Worm (Caenorhabditis elegans) whole organism, dauer: Measurements from ENCODE around the gene ZK1010.4.

Experiments
- unc-62 ChIP-seq: sonication (generic microtip); optimal IDR thresholded peaks from 2 replicates; lab custom pipeline; 2017; ENCODE audit warnings: missing biosample characterization, missing genetic modification reagents, missing genetic modification characterization

The ZK1010.4 gene

ce11 chrIII:12971828-12972379, 9.0 kb upstream of the ZK1010.4 start:
- no peak for TF ChIP-seq unc-62

ce11 chrIII:12972398-12972797, 8.5 kb upstream of the ZK1010.4 start, which contains the start of gene bckd-1A:
TSS of gene bckd-1A (minus strand) at chrIII:12972498.
- TF ChIP-seq unc-62, result no peak

ce11 chrIII:12977559-12977958, 3.3 kb upstream of the ZK1010.4 start, which contains the start of gene ZK1010.2:
TSS of gene ZK1010.2 (minus strand) at chrIII:12977862.
- no peak for TF ChIP-seq unc-62

- no peak for TF ChIP-seq unc-62
These were observed 2.2 kb upstream of the ZK1010.4 start, which contains the start of the genes ubq-2 and frg-1 for ce11 chrIII:12978473-12979174. TSS of gene ubq-2 (minus strand) at chrIII:12978523. TSS of gene frg-1 (plus strand) at chrIII:12979162.

DNA sequence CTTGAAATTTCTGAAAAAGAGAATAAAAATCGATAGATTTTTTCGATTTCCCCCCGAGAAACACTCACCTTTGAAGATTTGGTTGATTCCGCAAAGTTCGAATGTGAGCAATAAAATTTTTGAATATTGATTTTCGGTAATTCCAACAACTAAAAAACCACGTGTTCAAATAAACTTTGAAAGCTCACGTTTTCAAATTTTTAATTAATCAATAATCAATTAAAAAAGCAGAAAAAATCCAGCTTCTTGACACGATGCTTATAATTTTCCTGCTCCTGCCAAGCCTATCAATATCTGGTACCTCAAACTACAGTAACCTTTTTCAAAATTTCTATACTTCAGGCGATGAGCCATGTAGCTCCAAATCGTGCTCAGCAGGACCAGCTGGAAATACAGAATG, 6.5 kb downstream of the ZK1010.4 start, which contains the start of gene ZK1010.5:
Gene ZK1010.5 (minus strand): TSS at position 101 of the 400 bp plus-strand sequence.
- no peak for TF ChIP-seq unc-62

- TF ChIP-seq unc-62, result no peak
These were observed 10.1 kb downstream of the ZK1010.4 start, which contains the start of gene ZK1010.12 for ce11 chrIII:12990997-12991396. TSS of gene ZK1010.12 (plus strand) at chrIII:12991297.

DNA sequence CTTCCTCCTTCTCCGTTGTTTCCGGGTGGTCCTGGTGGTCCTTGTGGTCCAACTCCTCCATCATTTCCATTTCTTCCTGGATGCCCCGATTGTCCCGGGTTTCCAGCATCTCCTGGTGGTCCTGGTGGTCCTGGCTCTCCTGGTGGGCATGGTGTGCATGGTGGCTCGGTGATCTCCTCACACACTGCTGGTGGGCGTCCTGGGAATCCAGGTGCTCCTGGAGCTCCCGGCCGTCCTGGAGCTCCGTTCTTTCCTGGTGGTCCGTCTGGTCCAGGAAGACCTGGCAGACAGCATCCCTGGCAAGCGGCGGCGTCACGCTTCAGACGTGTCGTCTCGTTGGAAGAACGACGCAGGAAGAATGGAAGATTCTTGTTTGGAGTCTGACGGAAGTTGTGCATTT, 12.2 kb downstream of the ZK1010.4 start:
- TF ChIP-seq unc-62, result no peak

DNA sequence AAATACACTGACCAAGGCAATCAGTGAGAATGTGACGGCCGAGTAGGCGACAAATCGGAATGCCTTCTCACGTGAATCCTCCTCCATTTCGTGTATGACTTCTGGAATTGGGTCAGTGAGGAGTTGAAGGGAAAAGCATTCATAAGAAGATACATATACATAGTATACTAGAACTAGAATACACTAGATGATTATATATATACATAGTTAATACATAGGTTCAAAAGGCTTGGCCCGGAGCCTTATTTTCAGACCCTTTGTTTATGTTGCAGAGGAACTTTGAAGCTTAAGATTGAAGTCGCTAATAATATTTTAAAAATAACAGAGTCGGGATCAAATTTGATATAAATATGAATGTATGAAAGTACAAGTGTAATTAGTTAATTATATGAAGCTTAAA, 12.7 kb downstream of the ZK1010.4 start, which contains the start of gene col-97:
Gene col-97 (minus strand): TSS at position 101 of the 400 bp plus-strand sequence.
- no peak for TF ChIP-seq unc-62

DNA sequence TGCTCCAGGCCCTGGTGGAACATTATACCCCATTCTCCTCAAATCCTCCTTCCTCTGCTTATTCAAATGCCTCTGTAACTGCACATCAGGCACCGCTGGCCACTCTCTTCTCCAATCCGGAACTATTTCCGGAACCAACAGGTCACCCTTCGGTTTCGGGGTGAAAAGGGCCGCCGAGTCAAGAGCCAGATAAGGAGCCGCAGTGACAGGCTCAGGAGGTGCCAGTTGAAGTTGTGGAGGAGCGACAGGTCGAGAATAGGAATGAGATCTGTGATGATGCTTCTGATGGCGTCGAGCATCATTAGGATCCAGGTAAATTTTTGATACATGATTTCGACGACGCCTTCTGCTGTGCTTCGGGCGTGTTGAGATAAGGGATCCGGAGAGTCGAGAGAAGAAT, 17.4 kb downstream of the ZK1010.4 start:
- no peak for TF ChIP-seq unc-62

ce11 chrIII:13000457-13000856, 19.6 kb downstream of the ZK1010.4 start, which contains the start of gene ZK1010.8:
TSS of gene ZK1010.8 (minus strand) at chrIII:13000670.
- no peak for TF ChIP-seq unc-62

- TF ChIP-seq unc-62, result no peak
These were observed 21.2 kb downstream of the ZK1010.4 start, which contains the start of gene ZK1010.10 for ce11 chrIII:13002098-13002497. TSS of gene ZK1010.10 (plus strand) at chrIII:13002383.

ce11 chrIII:13004316-13004715, 23.4 kb downstream of the ZK1010.4 start:
- no peak for TF ChIP-seq unc-62

ce11 chrIII:13005161-13005560, 24.3 kb downstream of the ZK1010.4 start, which contains the start of gene snf-7:
TSS of gene snf-7 (plus strand) at chrIII:13005461.
- no peak for TF ChIP-seq unc-62

DNA sequence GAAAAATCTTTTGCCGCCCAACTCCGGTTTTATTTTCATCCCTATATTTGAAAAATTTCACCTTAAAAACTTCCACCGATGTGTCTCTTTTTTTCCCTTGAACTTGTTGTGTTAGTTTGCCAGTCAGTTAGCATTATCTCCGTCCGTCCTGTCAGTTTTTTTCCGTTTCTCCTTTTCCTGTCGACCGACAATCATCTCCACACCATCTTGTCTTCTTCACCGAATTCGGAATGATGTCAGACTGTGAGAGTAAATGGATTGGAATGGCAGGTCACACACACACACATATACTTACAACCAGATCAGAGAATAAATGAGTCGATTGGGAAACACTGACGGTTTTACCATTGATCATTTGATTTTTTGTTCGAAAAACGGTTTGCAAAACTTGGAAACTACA, 31.1 kb downstream of the ZK1010.4 start:
- no peak for TF ChIP-seq unc-62

ce11 chrIII:13013912-13014311, 33.0 kb downstream of the ZK1010.4 start:
- TF ChIP-seq unc-62, result no peak

ce11 chrIII:13015754-13016317, 35.0 kb downstream of the ZK1010.4 start:
- TF ChIP-seq unc-62, result no peak

DNA sequence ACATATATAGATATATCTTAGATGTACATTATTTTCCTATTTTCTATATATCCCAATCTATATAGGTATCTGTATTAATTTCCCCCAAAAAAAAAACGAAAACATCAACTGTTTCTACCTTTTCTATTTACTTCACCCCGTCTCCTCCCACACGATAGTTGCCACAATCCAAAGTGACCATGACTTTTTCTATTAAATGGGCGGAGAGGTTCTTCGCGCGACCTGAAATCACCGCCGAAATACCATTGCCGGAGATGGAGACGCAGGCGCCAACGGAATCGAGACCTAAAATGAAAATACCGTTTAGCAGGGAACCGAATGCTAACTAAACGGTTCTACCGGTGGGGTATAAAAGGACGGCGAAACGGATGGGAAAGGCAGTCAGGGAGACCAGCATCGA, 37.7 kb downstream of the ZK1010.4 start, which contains the start of gene col-98:
Gene col-98 (plus strand): TSS at position 390 of the 400 bp plus-strand sequence.
- no peak for TF ChIP-seq unc-62
